Worm (Caenorhabditis elegans): ENCODE data around the gene B0507.8.

B0507.8 gene

DNA sequence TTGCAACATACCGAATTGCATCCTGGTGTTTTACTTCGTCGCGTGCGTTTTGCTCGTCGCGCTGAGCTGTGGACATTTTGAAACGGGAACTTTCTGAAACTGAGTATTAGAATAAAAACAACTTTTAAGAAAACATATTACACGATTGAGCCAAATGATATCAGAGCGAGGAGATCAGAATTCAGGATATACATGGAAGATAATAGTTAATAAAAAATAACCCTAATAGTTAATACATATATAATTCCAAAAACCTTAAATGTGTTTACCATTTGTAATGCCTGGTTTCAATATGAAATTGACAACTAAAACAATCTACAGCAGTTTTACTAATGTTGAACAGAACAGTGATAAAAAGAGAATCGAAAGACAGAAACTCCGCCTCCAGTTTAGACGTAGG, at the start of gene B0507.8:
Gene B0507.8 (minus strand): TSS at position 101 of the 400 bp plus-strand sequence.
- no peak for TF ChIP-seq ztf-23 (GFP tag; IDR thresholded peaks at IDR 0.05)

DNA sequence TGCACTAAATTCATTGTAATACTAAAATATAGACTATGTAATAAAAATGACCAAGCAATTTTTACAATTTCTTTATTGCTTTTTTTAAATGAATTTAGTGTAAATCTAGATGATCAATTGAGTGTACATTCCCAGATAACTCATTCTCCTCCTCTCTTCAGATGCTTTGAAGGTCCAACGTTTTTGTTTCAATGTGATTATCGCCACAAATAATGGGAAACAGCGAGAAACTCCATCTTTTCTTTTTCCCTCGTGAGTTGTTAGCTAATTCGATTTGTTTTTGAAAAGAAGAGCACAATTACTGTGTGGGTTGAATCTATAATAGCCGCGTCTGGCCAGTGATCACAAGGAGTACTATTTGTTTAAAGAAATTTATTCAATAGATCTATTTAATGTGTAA, 42.3 kb upstream of the B0507.8 start:
- no peak for TF ChIP-seq klf-2 (GFP tag; conservative IDR thresholded peaks at IDR 0.05)
- no peak for TF ChIP-seq med-1 (GFP tag; optimal IDR thresholded peaks at IDR 0.05; ENCODE audit: insufficient read depth)
- TF ChIP-seq ztf-29 (GFP tag; IDR thresholded peaks at IDR 0.05), result no peak
- no peak for TF ChIP-seq ref-1 (GFP tag; conservative IDR thresholded peaks at IDR 0.05)
- no peak for TF ChIP-seq cog-1 (tag; optimal IDR thresholded peaks at IDR 0.05)

DNA sequence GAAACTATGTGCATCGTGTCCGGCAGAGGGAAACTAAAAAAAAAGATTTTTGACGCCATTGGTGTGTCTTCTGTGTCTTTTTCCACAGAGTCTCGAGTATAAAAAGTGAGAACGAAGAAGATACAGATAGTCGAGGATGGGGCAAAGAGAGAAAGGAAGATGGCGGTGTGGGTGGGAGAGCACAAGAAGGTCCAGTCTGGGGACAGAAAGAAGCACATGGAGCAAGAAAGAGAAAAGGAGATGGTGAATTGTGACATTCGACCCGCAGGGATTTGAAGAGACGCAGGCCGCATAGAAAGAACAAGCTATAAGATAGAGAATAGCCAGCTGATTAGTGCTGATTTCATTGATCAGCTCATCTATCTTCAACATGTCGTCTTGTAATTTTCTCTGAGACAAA, 39.5 kb upstream of the B0507.8 start:
- no peak for TF ChIP-seq klf-2 (GFP tag; conservative IDR thresholded peaks at IDR 0.05)
- no peak for TF ChIP-seq ztf-23 (GFP tag; IDR thresholded peaks at IDR 0.05)
- TF ChIP-seq cog-1 (tag; optimal IDR thresholded peaks at IDR 0.05), result no peak
- no peak for TF ChIP-seq ztf-29 (GFP tag; IDR thresholded peaks at IDR 0.05)
- TF ChIP-seq tab-1 (GFP tag; IDR thresholded peaks at IDR 0.05), result no peak
- TF ChIP-seq ref-1 (GFP tag; conservative IDR thresholded peaks at IDR 0.05), result no peak

DNA sequence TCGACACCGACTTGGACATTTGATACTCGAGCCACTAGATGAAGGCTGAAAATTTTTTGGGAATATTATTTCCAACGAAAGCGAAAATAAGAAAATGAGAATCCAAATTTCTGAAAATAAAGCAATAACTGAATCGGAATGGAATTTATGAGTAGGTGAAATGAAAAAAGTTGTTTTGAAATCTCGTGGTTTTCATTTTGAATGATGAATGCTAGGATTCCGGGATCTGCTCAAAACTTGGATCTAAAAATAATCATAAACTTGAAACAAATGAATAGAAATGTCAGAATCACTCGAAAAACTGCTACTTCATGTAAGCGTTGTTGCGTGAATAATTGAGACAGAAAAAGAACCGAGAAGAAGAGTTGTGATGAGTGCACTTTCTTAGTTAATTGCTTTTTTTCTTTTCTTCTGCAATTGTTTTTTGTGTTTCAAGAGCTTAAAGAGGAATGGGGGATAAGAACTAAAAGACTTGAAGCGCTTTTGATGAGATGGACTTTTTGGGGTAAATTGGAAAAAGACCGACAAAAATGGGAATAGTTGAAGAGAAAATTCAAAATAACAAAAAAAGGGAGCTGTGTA, 38.3 kb upstream of the B0507.8 start, which contains the start of gene magu-2:
Gene magu-2 (minus strand): TSS at position 51 of the 582 bp plus-strand sequence.
- TF ChIP-seq T22C8.4 (GFP tag; IDR thresholded peaks at IDR 0.05) (no peak), ztf-23 (GFP tag; IDR thresholded peaks at IDR 0.05) (no peak), ztf-29 (GFP tag; IDR thresholded peaks at IDR 0.05) (no peak), med-1 (GFP tag; optimal IDR thresholded peaks at IDR 0.05; ENCODE audit: insufficient read depth) (no peak), klf-2 (GFP tag; conservative IDR thresholded peaks at IDR 0.05) (no peak), flt-1 (GFP tag; IDR thresholded peaks at IDR 0.05) (no peak), cog-1 (tag; optimal IDR thresholded peaks at IDR 0.05) (no peak), tab-1 (GFP tag; IDR thresholded peaks at IDR 0.05) (no peak), ref-1 (GFP tag; conservative IDR thresholded peaks at IDR 0.05) (no peak)

DNA sequence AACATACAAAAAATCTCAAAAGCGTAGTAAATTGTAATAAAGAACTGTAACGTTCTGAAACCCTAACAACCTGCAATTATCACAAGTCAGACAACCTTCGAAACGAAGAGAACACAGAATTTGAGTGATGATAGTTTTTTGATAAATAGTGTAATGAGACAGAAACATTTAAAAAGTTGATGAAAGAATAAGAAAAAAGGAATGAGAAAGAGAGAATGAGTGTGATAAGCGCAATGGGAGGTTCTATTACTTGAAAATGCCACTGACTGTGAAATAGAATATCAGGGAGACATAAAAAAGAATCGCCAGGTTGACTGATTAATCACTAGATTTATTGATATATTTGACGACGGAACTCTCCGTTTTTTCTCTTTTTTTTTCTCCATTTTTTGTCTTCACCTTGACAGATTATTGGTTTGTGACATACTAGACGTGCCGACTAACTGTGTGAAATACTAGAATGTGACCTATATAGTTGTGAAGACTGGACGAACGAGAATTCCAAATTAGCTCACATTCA, 36.6 kb upstream of the B0507.8 start:
- TF ChIP-seq ztf-29 (GFP tag; IDR thresholded peaks at IDR 0.05) (no peak), med-1 (GFP tag; optimal IDR thresholded peaks at IDR 0.05; ENCODE audit: insufficient read depth) (no peak), cog-1 (tag; optimal IDR thresholded peaks at IDR 0.05) (no peak), ztf-23 (GFP tag; IDR thresholded peaks at IDR 0.05) (no peak), ref-1 (GFP tag; conservative IDR thresholded peaks at IDR 0.05) (no peak), tab-1 (GFP tag; IDR thresholded peaks at IDR 0.05) (no peak), T22C8.4 (GFP tag; IDR thresholded peaks at IDR 0.05) (no peak), klf-2 (GFP tag; conservative IDR thresholded peaks at IDR 0.05) (no peak), flt-1 (GFP tag; IDR thresholded peaks at IDR 0.05) (no peak)

DNA sequence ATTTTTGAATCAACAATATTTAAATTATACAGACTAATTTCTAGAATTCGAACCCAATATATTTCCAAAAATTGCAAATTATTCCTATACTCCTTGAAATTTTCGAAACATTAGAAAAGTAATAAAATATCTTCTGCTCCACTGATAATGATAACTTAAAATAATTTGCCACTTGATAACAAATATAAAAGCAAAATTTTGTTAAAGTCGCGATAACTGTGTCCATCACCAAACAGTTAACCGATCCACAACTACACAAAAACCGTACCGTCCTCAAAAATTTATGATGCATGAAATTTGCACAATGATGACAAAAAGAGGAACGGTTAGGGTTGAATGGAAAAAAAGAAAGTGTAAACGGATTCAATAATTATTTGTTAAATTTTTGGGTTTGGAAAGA, 35.7 kb upstream of the B0507.8 start:
- TF ChIP-seq ztf-29 (GFP tag; IDR thresholded peaks at IDR 0.05) (no peak), med-1 (GFP tag; optimal IDR thresholded peaks at IDR 0.05; ENCODE audit: insufficient read depth) (no peak), flt-1 (GFP tag; IDR thresholded peaks at IDR 0.05) (no peak), T22C8.4 (GFP tag; IDR thresholded peaks at IDR 0.05) (no peak), klf-2 (GFP tag; conservative IDR thresholded peaks at IDR 0.05) (no peak), ref-1 (GFP tag; conservative IDR thresholded peaks at IDR 0.05) (no peak), ztf-23 (GFP tag; IDR thresholded peaks at IDR 0.05) (no peak), tab-1 (GFP tag; IDR thresholded peaks at IDR 0.05) (no peak), cog-1 (tag; optimal IDR thresholded peaks at IDR 0.05) (no peak)

DNA sequence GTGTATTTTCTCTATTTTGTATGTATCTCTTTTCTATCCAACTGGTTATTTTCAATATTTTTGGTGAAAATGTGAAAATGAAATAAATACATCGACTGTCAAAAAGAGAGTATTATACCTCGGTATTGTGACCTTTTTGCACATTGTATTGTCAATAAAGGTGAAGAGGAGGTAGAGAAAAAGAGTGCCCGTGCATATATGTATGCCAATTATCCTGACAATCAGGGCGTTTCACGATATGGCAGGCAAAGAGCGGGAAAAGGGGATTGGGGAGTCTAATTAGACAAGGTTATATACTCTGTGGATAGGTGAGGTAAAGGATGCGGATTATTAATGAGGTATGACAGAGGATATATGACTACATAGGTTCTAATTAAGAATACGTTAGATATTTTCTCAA, 34.1 kb upstream of the B0507.8 start:
- TF ChIP-seq flt-1 (GFP tag; IDR thresholded peaks at IDR 0.05), result no peak; the same call in 1 of the 2 replicates
- no peak for TF ChIP-seq klf-2 (GFP tag; conservative IDR thresholded peaks at IDR 0.05)
- no peak for TF ChIP-seq tab-1 (GFP tag; IDR thresholded peaks at IDR 0.05)
- TF ChIP-seq cog-1 (tag; optimal IDR thresholded peaks at IDR 0.05), result no peak
- TF ChIP-seq T22C8.4 (GFP tag; IDR thresholded peaks at IDR 0.05), result no peak
- no peak for TF ChIP-seq ref-1 (GFP tag; conservative IDR thresholded peaks at IDR 0.05)
- TF ChIP-seq ztf-23 (GFP tag; IDR thresholded peaks at IDR 0.05), result no peak
- TF ChIP-seq ztf-29 (GFP tag; IDR thresholded peaks at IDR 0.05), result no peak
- no peak for TF ChIP-seq med-1 (GFP tag; optimal IDR thresholded peaks at IDR 0.05; ENCODE audit: insufficient read depth)

DNA sequence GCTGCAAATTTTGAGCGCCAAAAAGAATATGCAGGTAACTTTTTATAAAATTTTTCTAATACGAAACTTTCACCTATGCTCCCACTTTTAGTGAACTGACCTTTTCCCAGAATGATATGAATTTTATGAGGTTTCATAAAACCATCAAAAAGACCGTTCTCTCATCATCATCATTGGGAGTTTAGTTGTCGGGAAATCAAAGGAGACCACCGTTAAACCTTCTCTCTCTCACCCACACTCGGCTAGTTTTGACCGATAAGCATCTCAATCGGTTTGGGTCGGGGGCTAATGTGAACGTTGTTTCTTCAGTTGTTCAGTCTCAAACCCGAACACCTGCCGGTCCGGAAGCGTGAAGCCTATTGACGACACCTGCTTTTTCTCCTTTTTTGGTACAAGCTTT, 33.5 kb upstream of the B0507.8 start:
- TF ChIP-seq ref-1 (GFP tag; conservative IDR thresholded peaks at IDR 0.05), result no peak
- no peak for TF ChIP-seq T22C8.4 (GFP tag; IDR thresholded peaks at IDR 0.05)
- no peak for TF ChIP-seq ztf-29 (GFP tag; IDR thresholded peaks at IDR 0.05)
- no peak for TF ChIP-seq cog-1 (tag; optimal IDR thresholded peaks at IDR 0.05)
- TF ChIP-seq flt-1 (GFP tag; IDR thresholded peaks at IDR 0.05), result no peak
- TF ChIP-seq ztf-23 (GFP tag; IDR thresholded peaks at IDR 0.05), result no peak
- TF ChIP-seq med-1 (GFP tag; optimal IDR thresholded peaks at IDR 0.05; ENCODE audit: insufficient read depth), result no peak
- TF ChIP-seq tab-1 (GFP tag; IDR thresholded peaks at IDR 0.05), result no peak
- TF ChIP-seq klf-2 (GFP tag; conservative IDR thresholded peaks at IDR 0.05), result no peak

DNA sequence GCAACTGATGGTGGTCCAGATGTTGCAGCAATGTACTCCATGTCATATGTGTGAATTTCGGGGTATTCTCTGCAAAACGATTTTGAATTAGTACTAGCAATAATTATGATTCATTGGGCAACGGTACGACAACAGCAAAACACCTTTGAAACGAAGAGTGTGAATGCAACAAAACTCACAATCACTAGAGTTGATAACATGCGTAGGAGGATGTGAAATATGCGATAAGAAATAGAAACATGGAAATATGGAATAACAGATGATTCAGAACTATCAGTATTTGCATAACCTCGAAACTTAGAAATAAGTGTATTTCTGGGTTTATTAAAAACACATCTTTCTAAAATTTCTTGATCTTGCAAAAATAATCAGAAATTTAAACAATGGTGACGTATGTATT, 32.7 kb upstream of the B0507.8 start:
- TF ChIP-seq ref-1 (GFP tag; conservative IDR thresholded peaks at IDR 0.05) (no peak), med-1 (GFP tag; optimal IDR thresholded peaks at IDR 0.05; ENCODE audit: insufficient read depth) (no peak), flt-1 (GFP tag; IDR thresholded peaks at IDR 0.05) (no peak), cog-1 (tag; optimal IDR thresholded peaks at IDR 0.05) (no peak), ztf-23 (GFP tag; IDR thresholded peaks at IDR 0.05) (no peak), tab-1 (GFP tag; IDR thresholded peaks at IDR 0.05) (no peak), T22C8.4 (GFP tag; IDR thresholded peaks at IDR 0.05) (no peak), klf-2 (GFP tag; conservative IDR thresholded peaks at IDR 0.05) (no peak), ztf-29 (GFP tag; IDR thresholded peaks at IDR 0.05) (no peak)

DNA sequence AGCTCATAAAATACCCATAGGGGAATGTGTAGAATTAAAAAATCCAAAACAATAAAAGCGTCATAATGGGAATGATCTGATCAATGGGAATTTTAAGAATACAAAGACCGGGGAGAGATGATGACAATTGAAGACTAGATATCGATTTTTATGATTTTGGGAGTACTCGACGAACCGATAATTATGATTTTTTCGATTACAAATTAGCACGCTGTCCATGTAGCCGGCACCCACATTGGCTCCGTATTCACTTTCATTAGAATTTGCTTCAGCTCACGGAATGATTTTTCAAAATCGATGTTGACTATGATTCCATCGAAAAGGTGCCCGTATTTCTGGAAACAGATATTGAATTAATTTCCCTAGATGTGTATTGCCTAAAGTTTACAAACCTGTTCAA, 30.1 kb upstream of the B0507.8 start:
- TF ChIP-seq tab-1 (GFP tag; IDR thresholded peaks at IDR 0.05) (no peak), T22C8.4 (GFP tag; IDR thresholded peaks at IDR 0.05) (peak; percentile 51)
